Worm (Caenorhabditis elegans): ENCODE results near the gene srab-14.

DNA sequence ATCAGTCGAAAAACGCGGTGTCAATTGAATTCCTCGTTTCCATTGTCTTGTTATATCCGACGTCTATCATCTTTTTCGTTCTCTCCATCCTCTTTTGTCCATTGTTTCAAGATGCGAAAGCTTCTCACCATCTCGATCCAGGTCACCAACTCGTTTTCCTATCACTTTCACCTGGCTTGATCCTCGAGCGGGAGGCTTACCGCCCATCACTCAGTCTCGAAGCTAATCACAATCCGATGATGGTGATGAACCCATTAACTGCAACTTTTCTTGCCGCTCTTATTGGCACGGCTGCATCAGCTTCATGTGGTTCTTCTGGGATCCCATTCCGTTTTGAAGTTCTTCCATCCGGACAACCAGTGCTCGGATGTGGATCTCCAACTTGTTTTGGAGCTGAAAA lies 31.7 kb upstream of the srab-14 start, which contains the start of gene wrt-1:
- TF ChIP-seq unc-42 (tag; optimal IDR thresholded peaks at IDR 0.05): no peak
- no peak for TF ChIP-seq pat-9 (tag; optimal IDR thresholded peaks at IDR 0.05)

Data from whole organism, late embryonic.